Fruit fly (Drosophila melanogaster) whole organism, prepupa: ENCODE results near the gene CG1999.

ENCODE experiments used
- Blimp-1 ChIP-seq: fragments of 200-800 bp; sonication (Bioruptor generic); optimal IDR thresholded peaks from 3 replicates; lab custom pipeline; 2017; ENCODE audit warnings: missing biosample characterization, missing genetic modification characterization, mild to moderate bottlenecking, moderate library complexity, missing genetic modification reagents
- CG10669 ChIP-seq: fragments of 200-800 bp; sonication (Bioruptor generic); optimal IDR thresholded peaks from 3 replicates; lab custom pipeline; 2018; ENCODE audit warnings: missing biosample characterization, mild to moderate bottlenecking, missing genetic modification characterization, moderate library complexity
- CG11294 ChIP-seq: fragments of 200-800 bp; sonication (Bioruptor generic); IDR thresholded peaks from 2 replicates; pipeline ENCODE4 v1.3.6; 2022; ENCODE audit warnings: missing biosample characterization, missing genetic modification characterization
- CG15336 ChIP-seq: fragments of 200-800 bp; sonication (Bioruptor generic); IDR thresholded peaks from 2 replicates; pipeline ENCODE4 v1.3.6; 2022; ENCODE audit warnings: missing biosample characterization, missing genetic modification characterization
- CG1621 ChIP-seq: fragments of 200-800 bp; sonication (Bioruptor generic); optimal IDR thresholded peaks from 3 replicates; lab custom pipeline; 2018; ENCODE audit warnings: missing biosample characterization, mild to moderate bottlenecking, missing genetic modification characterization
- CG3032 ChIP-seq: fragments of 200-800 bp; optimal IDR thresholded peaks from 2 replicates; lab custom pipeline; 2019; ENCODE audit warnings: missing biosample characterization, mild to moderate bottlenecking, missing genetic modification characterization, moderate library complexity
- CG31627 ChIP-seq: fragments of 200-800 bp; sonication (Bioruptor generic); optimal IDR thresholded peaks from 3 replicates; lab custom pipeline; 2016; ENCODE audit warnings: missing biosample characterization, missing genetic modification characterization
- CG32006 ChIP-seq: fragments of 200-800 bp; sonication (Bioruptor generic); optimal IDR thresholded peaks from 3 replicates; lab custom pipeline; 2017; ENCODE audit warnings: missing biosample characterization, mild to moderate bottlenecking, missing genetic modification characterization
- CG34406 ChIP-seq: fragments of 200-800 bp; sonication (Bioruptor generic); optimal IDR thresholded peaks from 3 replicates; lab custom pipeline; 2016; ENCODE audit warnings: missing biosample characterization, missing genetic modification characterization
- CG3919 ChIP-seq: fragments of 200-800 bp; sonication (Bioruptor generic); optimal IDR thresholded peaks from 3 replicates; lab custom pipeline; 2016; ENCODE audit warnings: missing biosample characterization, missing genetic modification characterization
- CG4318 ChIP-seq: fragments of 200-800 bp; sonication (Bioruptor generic); optimal IDR thresholded peaks from 3 replicates; lab custom pipeline; 2017; ENCODE audit warnings: missing biosample characterization, mild to moderate bottlenecking, missing genetic modification characterization
- CG6163 ChIP-seq: fragments of 200-800 bp; sonication (Bioruptor generic); IDR thresholded peaks from 3 replicates; pipeline ENCODE4 v1.3.6; 2022; ENCODE audit warnings: missing biosample characterization, missing genetic modification characterization
- CG6276 ChIP-seq: fragments of 200-800 bp; sonication (Bioruptor generic); optimal IDR thresholded peaks from 2 replicates; lab custom pipeline; 2017; ENCODE audit warnings: missing biosample characterization, mild to moderate bottlenecking, missing genetic modification characterization
- CG6792 ChIP-seq: fragments of 200-800 bp; sonication (Bioruptor generic); optimal IDR thresholded peaks from 3 replicates; lab custom pipeline; 2016; ENCODE audit warnings: missing biosample characterization, missing genetic modification characterization
- CG6808 ChIP-seq: fragments of 200-800 bp; sonication (Bioruptor generic); optimal IDR thresholded peaks from 3 replicates; lab custom pipeline; 2017; ENCODE audit warnings: missing biosample characterization, missing genetic modification characterization, mild to moderate bottlenecking, moderate library complexity, missing genetic modification reagents
- CG6854 ChIP-seq: fragments of 200-800 bp; sonication (Bioruptor generic); optimal IDR thresholded peaks from 2 replicates; lab custom pipeline; 2017; ENCODE audit warnings: missing biosample characterization, mild to moderate bottlenecking, missing genetic modification characterization
- CG8319 ChIP-seq: fragments of 200-800 bp; sonication (Bioruptor generic); optimal IDR thresholded peaks from 3 replicates; lab custom pipeline; 2016; ENCODE audit warnings: missing biosample characterization, missing genetic modification characterization
- CG8632 ChIP-seq: fragments of 200-800 bp; sonication (Bioruptor generic); optimal IDR thresholded peaks from 3 replicates; lab custom pipeline; 2016; ENCODE audit warnings: missing biosample characterization, missing genetic modification characterization
- CG9139 ChIP-seq: fragments of 200-800 bp; sonication (Bioruptor generic); optimal IDR thresholded peaks from 3 replicates; lab custom pipeline; 2017; ENCODE audit warnings: missing biosample characterization, mild to moderate bottlenecking, missing genetic modification characterization
- Eip78C ChIP-seq: fragments of 200-800 bp; sonication (Bioruptor generic); peaks from one replicate; lab custom pipeline; 2016; ENCODE audit warnings: missing biosample characterization, missing genetic modification characterization
- Ets21C ChIP-seq: fragments of 200-800 bp; sonication (Bioruptor generic); optimal IDR thresholded peaks from 3 replicates; lab custom pipeline; 2016; ENCODE audit warnings: missing biosample characterization, missing genetic modification characterization
- Ets96B ChIP-seq: fragments of 200-800 bp; optimal IDR thresholded peaks from 2 replicates; lab custom pipeline; 2019; ENCODE audit warnings: missing biosample characterization, mild to moderate bottlenecking, missing genetic modification characterization, moderate library complexity
- Gug ChIP-seq: fragments of 200-800 bp; sonication (Bioruptor generic); IDR thresholded peaks from 2 replicates; pipeline ENCODE4 v1.3.6; 2022; ENCODE audit warnings: missing biosample characterization, missing genetic modification characterization
- Hr38 ChIP-seq: sonication (Bioruptor generic); optimal IDR thresholded peaks from 2 replicates; lab custom pipeline; 2016; ENCODE audit warnings: missing biosample characterization, missing genetic modification characterization
- Hr39 ChIP-seq: fragments of 200-800 bp; sonication (Bioruptor generic); optimal IDR thresholded peaks from 2 replicates; lab custom pipeline; 2016; ENCODE audit warnings: missing biosample characterization, missing genetic modification characterization
- Hr4 ChIP-seq: fragments of 200-800 bp; sonication (Bioruptor generic); optimal IDR thresholded peaks from 3 replicates; lab custom pipeline; 2016; ENCODE audit warnings: missing biosample characterization, missing genetic modification characterization
- OdsH ChIP-seq: fragments of 200-800 bp; sonication (Bioruptor generic); optimal IDR thresholded peaks from 3 replicates; lab custom pipeline; 2016; ENCODE audit warnings: missing biosample characterization, missing genetic modification characterization
- Sox14 ChIP-seq: fragments of 200-800 bp; sonication (Bioruptor generic); optimal IDR thresholded peaks from 3 replicates; lab custom pipeline; 2016; ENCODE audit warnings: missing biosample characterization, missing genetic modification characterization
- Sox15 ChIP-seq: fragments of 200-800 bp; sonication (Bioruptor generic); optimal IDR thresholded peaks from 3 replicates; lab custom pipeline; 2016; ENCODE audit warnings: missing biosample characterization, missing genetic modification characterization
- achi ChIP-seq: fragments of 200-800 bp; sonication (Bioruptor generic); optimal IDR thresholded peaks from 3 replicates; lab custom pipeline; 2016; ENCODE audit warnings: missing biosample characterization, missing genetic modification characterization
- acj6 ChIP-seq: fragments of 200-800 bp; sonication (Bioruptor generic); optimal IDR thresholded peaks from 3 replicates; lab custom pipeline; 2016; ENCODE audit warnings: missing biosample characterization, missing genetic modification characterization
- dsx ChIP-seq: fragments of 200-800 bp; optimal IDR thresholded peaks from 3 replicates; lab custom pipeline; 2019; ENCODE audit warnings: missing biosample characterization, mild to moderate bottlenecking, missing genetic modification characterization, moderate library complexity; ENCODE audit not compliant: poor library complexity, severe bottlenecking
- eg ChIP-seq: fragments of 200-800 bp; sonication (Bioruptor generic); IDR thresholded peaks from 3 replicates; pipeline ENCODE4 v1.3.6; 2022; ENCODE audit warnings: missing biosample characterization, missing genetic modification characterization
- esn ChIP-seq: fragments of 200-800 bp; sonication (Bioruptor generic); optimal IDR thresholded peaks from 2 replicates; lab custom pipeline; 2016; ENCODE audit warnings: missing biosample characterization, mild to moderate bottlenecking, missing genetic modification characterization, moderate library complexity
- fd59A ChIP-seq: fragments of 200-800 bp; sonication (Bioruptor generic); optimal IDR thresholded peaks from 2 replicates; lab custom pipeline; 2017; ENCODE audit warnings: missing biosample characterization, mild to moderate bottlenecking, missing genetic modification characterization, missing genetic modification reagents
- fd85E ChIP-seq: fragments of 200-800 bp; sonication (Bioruptor generic); optimal IDR thresholded peaks from 3 replicates; lab custom pipeline; 2016; ENCODE audit warnings: missing biosample characterization, missing genetic modification characterization
- fkh ChIP-seq: fragments of 200-800 bp; sonication (Bioruptor generic); optimal IDR thresholded peaks from 3 replicates; lab custom pipeline; 2017; ENCODE audit warnings: missing biosample characterization, mild to moderate bottlenecking, missing genetic modification characterization, moderate library complexity
- net ChIP-seq: fragments of 200-800 bp; sonication (Bioruptor generic); optimal IDR thresholded peaks from 3 replicates; lab custom pipeline; 2016; ENCODE audit warnings: missing biosample characterization, missing genetic modification characterization
- salr ChIP-seq, 2 experiments: fragments of 200-800 bp; sonication (Bioruptor generic); optimal IDR thresholded peaks; 3 replicates each; lab custom pipeline; 2016 to 2018; ENCODE audit warnings: missing biosample characterization in 2 of 2, missing genetic modification characterization in 2 of 2, mild to moderate bottlenecking in 1 of 2
- spab ChIP-seq: fragments of 200-800 bp; sonication (Bioruptor generic); optimal IDR thresholded peaks from 2 replicates; lab custom pipeline; 2017; ENCODE audit warnings: missing biosample characterization, mild to moderate bottlenecking, missing genetic modification characterization, missing genetic modification reagents
- svp ChIP-seq: fragments of 200-800 bp; sonication (Bioruptor generic); peaks from one replicate; lab custom pipeline; 2016; ENCODE audit warnings: missing biosample characterization, missing genetic modification characterization
- vri ChIP-seq: fragments of 200-800 bp; sonication (Bioruptor generic); optimal IDR thresholded peaks from 3 replicates; lab custom pipeline; 2016; ENCODE audit warnings: missing biosample characterization, mild to moderate bottlenecking, missing genetic modification characterization

The CG1999 gene

DNA sequence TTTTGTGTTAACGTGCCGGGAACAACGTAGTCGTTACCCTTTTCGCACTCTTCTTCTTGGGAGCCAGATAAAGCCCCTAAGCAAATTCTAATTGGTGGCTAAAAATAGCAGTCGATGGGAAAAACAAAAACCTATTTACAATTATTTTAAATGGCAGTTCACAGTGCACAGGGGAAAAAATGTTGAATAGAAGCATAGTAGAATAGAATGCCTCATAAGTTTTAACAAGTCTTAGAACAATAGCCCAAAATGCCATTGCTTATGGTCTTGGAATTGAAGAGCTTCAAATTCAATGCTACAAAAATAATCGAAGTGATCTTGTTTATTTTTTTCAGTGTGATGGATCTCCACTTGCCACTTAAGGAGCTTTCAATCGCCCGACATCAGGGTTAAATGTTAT, 26.1 kb upstream of the CG1999 start:
- peak; percentile 21 for TF ChIP-seq svp
- TF ChIP-seq esn (GFP tag; lab: Kevin White, UChicago), result peak; percentile 1
- TF ChIP-seq Hr4 (GFP tag; lab: Kevin White, UChicago), result peak; percentile 28
- TF ChIP-seq Ets21C, result no peak
- TF ChIP-seq OdsH (GFP tag; lab: Kevin White, UChicago), result peak; percentile 6
- no peak for TF ChIP-seq CG3919 (GFP tag; lab: Kevin White, UChicago)
- TF ChIP-seq achi (GFP tag; lab: Kevin White, UChicago), result peak; percentile 18
- TF ChIP-seq Eip78C, result peak; percentile 23
- no peak for TF ChIP-seq CG6854
- TF ChIP-seq fkh (GFP tag; lab: Kevin White, UChicago), result peak; percentile 49
- no peak for TF ChIP-seq CG32006 (GFP tag; lab: Kevin White, UChicago)
- no peak for TF ChIP-seq Sox14 (GFP tag; lab: Kevin White, UChicago)
- TF ChIP-seq, all 60 proteins: peak for 7

DNA sequence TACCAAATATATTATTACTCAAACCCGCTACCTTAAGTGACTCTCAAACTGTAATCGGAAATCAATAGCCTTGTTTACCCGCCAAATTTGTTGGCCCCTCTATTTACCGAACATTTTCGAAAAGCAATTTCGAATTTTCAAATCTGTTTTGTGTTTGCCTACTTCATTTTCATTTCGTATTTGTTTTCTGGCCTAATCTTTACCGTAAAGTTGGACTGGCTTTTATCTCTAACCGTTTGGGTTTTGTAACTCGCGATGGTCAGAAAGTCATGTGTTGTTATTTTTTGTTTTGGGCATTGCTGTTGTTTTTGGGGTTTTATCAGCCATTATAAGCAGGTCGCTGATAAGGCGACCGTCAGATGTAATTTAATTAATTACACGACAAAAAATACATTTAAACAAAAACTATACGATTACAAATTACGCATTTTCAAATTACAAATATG, 25.3 kb upstream of the CG1999 start:
- no peak for TF ChIP-seq Sox15 (GFP tag; lab: Kevin White, UChicago)
- TF ChIP-seq fkh (GFP tag; lab: Kevin White, UChicago), result peak; percentile 90
- no peak for TF ChIP-seq CG10669 (GFP tag; lab: Kevin White, UChicago)
- TF ChIP-seq svp, result peak; percentile 21
- no peak for TF ChIP-seq salr (GFP tag; optimal IDR thresholded peaks at IDR 0.05; lab: Kevin White, UChicago)
- no peak for TF ChIP-seq Eip78C
- no peak for TF ChIP-seq Hr39

DNA sequence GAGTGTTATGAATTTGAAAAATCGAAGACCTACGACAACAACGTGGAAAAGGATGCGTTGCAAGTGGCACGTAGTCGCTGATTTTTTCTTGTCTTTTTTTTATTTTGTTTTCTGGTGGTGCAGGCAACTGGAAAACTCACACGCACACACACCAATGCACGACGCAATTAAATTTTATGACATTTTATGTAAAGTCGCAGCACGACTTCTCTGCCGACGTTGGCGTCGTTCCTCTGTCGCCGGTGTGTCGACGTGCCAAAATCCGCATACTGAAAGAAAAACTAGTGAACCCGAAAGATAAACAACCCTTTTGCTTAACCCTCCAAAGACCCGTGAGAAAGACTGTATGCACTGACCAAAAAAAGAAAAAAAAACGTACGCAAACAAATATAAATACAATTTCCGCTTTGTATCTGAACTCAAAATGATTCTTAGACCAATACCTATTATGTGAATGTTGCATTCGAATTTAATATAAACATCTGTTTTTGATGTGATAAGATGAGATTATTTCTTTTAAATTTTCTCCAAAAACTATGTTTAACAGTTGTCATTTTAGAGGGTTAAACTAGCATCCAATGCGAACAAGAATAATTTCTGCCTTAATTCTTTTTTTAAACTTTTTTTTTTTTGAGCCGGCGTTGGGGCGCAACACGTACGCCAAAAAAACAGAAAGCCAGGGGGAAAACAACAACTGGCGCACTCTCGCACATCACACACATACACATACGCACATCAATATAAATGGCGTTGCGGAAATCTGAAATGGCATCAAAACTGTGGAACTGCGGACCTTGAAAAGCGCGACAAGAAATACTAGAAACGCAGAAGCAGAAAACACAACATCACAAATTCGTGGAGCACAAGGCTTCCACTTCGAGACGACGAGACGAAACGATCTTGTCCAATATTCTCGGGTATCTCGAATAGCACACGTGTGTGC, 24.5 kb upstream of the CG1999 start:
- TF ChIP-seq spab (GFP tag; lab: Kevin White, UChicago), result peak; percentile 74
- no peak for TF ChIP-seq Hr38
- TF ChIP-seq Ets96B (tag; lab: Kevin White, UChicago), result peak; percentile 68
- TF ChIP-seq vri (GFP tag; lab: Kevin White, UChicago), result peak; percentile 6
- no peak for TF ChIP-seq CG6854
- TF ChIP-seq achi (GFP tag; lab: Kevin White, UChicago), result peak; percentile 79
- peak; percentile 75 for TF ChIP-seq CG8632
- TF ChIP-seq Sox14 (GFP tag; lab: Kevin White, UChicago), result peak; percentile 73
- TF ChIP-seq dsx (GFP tag; lab: Kevin White, UChicago), result no peak
- TF ChIP-seq Hr4 (GFP tag; lab: Kevin White, UChicago), result peak; percentile 50
- peak; percentile 83 for TF ChIP-seq acj6 (GFP tag; lab: Kevin White, UChicago)
- TF ChIP-seq CG6808 (GFP tag; lab: Kevin White, UChicago), result peak; percentile 84
- TF ChIP-seq salr (GFP tag; optimal IDR thresholded peaks at IDR 0.05; lab: Kevin White, UChicago), result peak; percentile 53 to 83
- TF ChIP-seq Hr39, result peak; percentile 70
- peak; percentile 65 for TF ChIP-seq CG31627 (GFP tag; lab: Kevin White, UChicago)
- no peak for TF ChIP-seq Blimp-1 (GFP tag; lab: Kevin White, UChicago)
- peak; percentile 27; the same call in 1 of the 2 replicates for TF ChIP-seq CG11294 (GFP tag; lab: Robert Waterston, UW)
- peak; percentile 72 for TF ChIP-seq CG9139 (GFP tag; lab: Kevin White, UChicago)
- peak; percentile 60 for TF ChIP-seq CG6163 (GFP tag; lab: Robert Waterston, UW)
- peak; percentile 24 for TF ChIP-seq CG4318 (GFP tag; lab: Kevin White, UChicago)
- peak; percentile 53; the same call in 1 of the 2 replicates for TF ChIP-seq CG15336 (GFP tag; lab: Robert Waterston, UW)
- TF ChIP-seq eg (GFP tag; lab: Robert Waterston, UW), result peak; percentile 48; the same call in 1 of the 3 replicates
- TF ChIP-seq CG3919 (GFP tag; lab: Kevin White, UChicago), result peak; percentile 81
- TF ChIP-seq net (GFP tag; lab: Kevin White, UChicago), result peak; percentile 73
- peak; percentile 77 for TF ChIP-seq esn (GFP tag; lab: Kevin White, UChicago)
- peak; percentile 85 for TF ChIP-seq svp
- peak; percentile 79 for TF ChIP-seq fd59A
- TF ChIP-seq CG6792 (GFP tag; lab: Kevin White, UChicago), result peak; percentile 75
- peak; percentile 74 for TF ChIP-seq OdsH (GFP tag; lab: Kevin White, UChicago)
- TF ChIP-seq CG8319 (GFP tag; lab: Kevin White, UChicago), result peak; percentile 7
- peak; percentile 68 for TF ChIP-seq CG6276 (GFP tag; lab: Kevin White, UChicago)
- TF ChIP-seq Gug (GFP tag; lab: Robert Waterston, UW), result peak; percentile 34; the same call in 1 of the 2 replicates
- peak; percentile 71 for TF ChIP-seq CG34406 (GFP tag; lab: Kevin White, UChicago)
- TF ChIP-seq CG3032 (tag; lab: Kevin White, UChicago), result peak; percentile 74
- peak; percentile 64 for TF ChIP-seq Sox15 (GFP tag; lab: Kevin White, UChicago)
- peak; percentile 62 for TF ChIP-seq CG1621 (tag; lab: Kevin White, UChicago)
- TF ChIP-seq Ets21C, result peak; percentile 50
- TF ChIP-seq fd85E, result peak; percentile 38
- TF ChIP-seq fkh (GFP tag; lab: Kevin White, UChicago), result no peak
